Fruit fly (Drosophila melanogaster) Kc167 (cell line): ENCODE measurements around the gene CLS.

Source experiments
- Myc ChIP-seq: fragments of >200 bp; optimal IDR thresholded peaks from 2 replicates; lab custom pipeline; 2017; ENCODE audit warnings: missing external identifiers
- Sin3A ChIP-seq: fragments of >200 bp; optimal IDR thresholded peaks from 2 replicates; lab custom pipeline; 2018; ENCODE audit warnings: missing external identifiers
- h ChIP-seq: fragments of >200 bp; optimal IDR thresholded peaks from 3 replicates; lab custom pipeline; 2018; ENCODE audit warnings: missing external identifiers
- psq ChIP-seq: fragments of >200 bp; optimal IDR thresholded peaks from 2 replicates; lab custom pipeline; 2017; ENCODE audit warnings: missing external identifiers
- ttk ChIP-seq: sonication (Bioruptor generic); optimal IDR thresholded peaks from 2 replicates; lab custom pipeline; 2017; ENCODE audit warnings: missing external identifiers

dm6 chr3R:25684859-25685258 lies 2.3 kb downstream of the CLS start, which contains the start of gene RpL27:
- TF ChIP-seq psq (lab: Kevin White, UChicago) (no peak), ttk (no peak), h (lab: Kevin White, UChicago) (no peak), Myc (no peak), Sin3A (lab: Kevin White, UChicago) (no peak)
